Worm (Caenorhabditis elegans) whole organism, L2 larva: ENCODE results near the gene ctsa-4.1.

Experiments
- C34F6.9 ChIP-seq: fragments of 150-350 bp; optimal IDR thresholded peaks from 2 replicates; lab custom pipeline; 2014; ENCODE audit warnings: missing biosample characterization, missing genetic modification characterization
- F13H6.1 ChIP-seq: sonication (generic microtip); optimal IDR thresholded peaks from 2 replicates; lab custom pipeline; 2016; ENCODE audit warnings: missing genetic modification characterization, missing compliant biosample characterization
- R02D3.7 ChIP-seq: fragments of 150-350 bp; optimal IDR thresholded peaks from 2 replicates; lab custom pipeline; 2014; ENCODE audit warnings: missing biosample characterization, missing genetic modification characterization
- Y55F3AM.14 ChIP-seq: fragments of 200-800 bp; sonication (Bioruptor generic); optimal IDR thresholded peaks from 2 replicates; lab custom pipeline; 2018; ENCODE audit warnings: mild to moderate bottlenecking, missing genetic modification characterization, missing compliant biosample characterization
- ZK546.5 ChIP-seq: sonication (generic microtip); optimal IDR thresholded peaks from 2 replicates; lab custom pipeline; 2017; ENCODE audit warnings: missing biosample characterization, missing genetic modification characterization
- alr-1 ChIP-seq: fragments of 150-350 bp; optimal IDR thresholded peaks from 2 replicates; lab custom pipeline; 2014; ENCODE audit warnings: missing biosample characterization, missing genetic modification characterization
- aly-2 ChIP-seq: fragments of 150-350 bp; optimal IDR thresholded peaks from 2 replicates; lab custom pipeline; 2014; ENCODE audit warnings: missing biosample characterization, missing genetic modification characterization
- ama-1 ChIP-seq: fragments of 150-350 bp; optimal IDR thresholded peaks from 2 replicates; lab custom pipeline; 2018; ENCODE audit warnings: inconsistent platforms
- blmp-1 ChIP-seq: sonication (generic microtip); optimal IDR thresholded peaks from 2 replicates; lab custom pipeline; 2017; ENCODE audit warnings: missing genetic modification characterization, mild to moderate bottlenecking, missing compliant biosample characterization, antibody characterized with exemption, moderate library complexity; ENCODE audit not compliant: insufficient read depth
- ceh-16 ChIP-seq: fragments of 150-350 bp; optimal IDR thresholded peaks from 2 replicates; lab custom pipeline; 2014; ENCODE audit warnings: missing biosample characterization, missing genetic modification characterization
- ceh-82 ChIP-seq: fragments of 150-350 bp; optimal IDR thresholded peaks from 2 replicates; lab custom pipeline; 2014; ENCODE audit warnings: missing biosample characterization, missing genetic modification characterization
- crh-2 ChIP-seq: sonication (generic microtip); optimal IDR thresholded peaks from 2 replicates; lab custom pipeline; 2017; ENCODE audit warnings: missing biosample characterization, missing genetic modification characterization
- dmd-4 ChIP-seq: sonication (generic microtip); optimal IDR thresholded peaks from 2 replicates; lab custom pipeline; 2017; ENCODE audit warnings: missing biosample characterization, missing genetic modification characterization
- egl-27 ChIP-seq: sonication (generic microtip); optimal IDR thresholded peaks from 3 replicates; lab custom pipeline; 2017; ENCODE audit warnings: missing biosample characterization, missing genetic modification reagents, missing genetic modification characterization
- elt-1 ChIP-seq: fragments of 150-350 bp; optimal IDR thresholded peaks from 2 replicates; lab custom pipeline; 2014; ENCODE audit warnings: missing biosample characterization, missing genetic modification characterization
- elt-3 ChIP-seq: sonication (generic microtip); optimal IDR thresholded peaks from 2 replicates; lab custom pipeline; 2017; ENCODE audit warnings: missing biosample characterization, missing genetic modification characterization
- fos-1 ChIP-seq: fragments of 150-350 bp; optimal IDR thresholded peaks from 2 replicates; lab custom pipeline; 2014; ENCODE audit warnings: missing biosample characterization, missing genetic modification characterization
- gmeb-1 ChIP-seq: fragments of 150-350 bp; optimal IDR thresholded peaks from 2 replicates; lab custom pipeline; 2014; ENCODE audit warnings: missing biosample characterization, missing genetic modification characterization
- lin-11 ChIP-seq: fragments of 150-350 bp; sonication (generic microtip); optimal IDR thresholded peaks from 2 replicates; lab custom pipeline; 2014; ENCODE audit warnings: missing biosample characterization, missing genetic modification characterization, inconsistent platforms, mixed read lengths
- lin-13 ChIP-seq: fragments of 150-350 bp; optimal IDR thresholded peaks from 2 replicates; lab custom pipeline; 2014; ENCODE audit warnings: missing biosample characterization, missing genetic modification reagents, missing genetic modification characterization
- lin-39 ChIP-seq: fragments of 150-350 bp; optimal IDR thresholded peaks from 2 replicates; lab custom pipeline; 2014; ENCODE audit warnings: missing biosample characterization, missing genetic modification reagents, missing genetic modification characterization
- lsy-2 ChIP-seq, 2 experiments: fragments of 150-350 bp in 1 of 2; sonication (generic microtip) in 1 of 2; optimal IDR thresholded peaks; 2 replicates each; lab custom pipeline; 2014 to 2017; ENCODE audit warnings: missing biosample characterization in 2 of 2, missing genetic modification characterization in 2 of 2
- mab-5 ChIP-seq: fragments of 150-350 bp; optimal IDR thresholded peaks from 2 replicates; lab custom pipeline; 2014; ENCODE audit warnings: missing biosample characterization, missing genetic modification characterization
- mbf-1 ChIP-seq: sonication (generic microtip); optimal IDR thresholded peaks from 2 replicates; lab custom pipeline; 2017; ENCODE audit warnings: missing biosample characterization, missing genetic modification characterization
- mdl-1 ChIP-seq, 2 experiments: fragments of 150-350 bp in 1 of 2; sonication (generic microtip) in 1 of 2; optimal IDR thresholded peaks; 2 replicates each; lab custom pipeline; 2017; ENCODE audit warnings: missing biosample characterization in 2 of 2, missing genetic modification characterization in 2 of 2
- nhr-10 ChIP-seq: sonication (generic microtip); optimal IDR thresholded peaks from 2 replicates; lab custom pipeline; 2017; ENCODE audit warnings: missing biosample characterization, missing genetic modification characterization
- nhr-11 ChIP-seq: fragments of 150-350 bp; optimal IDR thresholded peaks from 2 replicates; lab custom pipeline; 2014; ENCODE audit warnings: missing biosample characterization, missing genetic modification characterization
- nhr-12 ChIP-seq: fragments of 150-350 bp; optimal IDR thresholded peaks from 2 replicates; lab custom pipeline; 2014; ENCODE audit warnings: missing biosample characterization, missing genetic modification characterization
- nhr-129 ChIP-seq: fragments of 150-350 bp; optimal IDR thresholded peaks from 2 replicates; lab custom pipeline; 2014; ENCODE audit warnings: missing biosample characterization, missing genetic modification characterization
- nhr-21 ChIP-seq: fragments of 150-350 bp; optimal IDR thresholded peaks from 2 replicates; lab custom pipeline; 2014; ENCODE audit warnings: missing biosample characterization, missing genetic modification characterization
- nhr-23 ChIP-seq: fragments of 150-350 bp; optimal IDR thresholded peaks from 2 replicates; lab custom pipeline; 2014; ENCODE audit warnings: missing biosample characterization, missing genetic modification reagents, missing genetic modification characterization
- nhr-237 ChIP-seq: fragments of 150-350 bp; optimal IDR thresholded peaks from 2 replicates; lab custom pipeline; 2014; ENCODE audit warnings: missing biosample characterization, missing genetic modification characterization
- nhr-25 ChIP-seq: fragments of 150-350 bp; sonication (generic microtip); optimal IDR thresholded peaks from 3 replicates; lab custom pipeline; 2014; ENCODE audit warnings: missing biosample characterization, missing genetic modification characterization
- nhr-6 ChIP-seq: fragments of 150-350 bp; optimal IDR thresholded peaks from 2 replicates; lab custom pipeline; 2014; ENCODE audit warnings: missing biosample characterization, missing genetic modification characterization
- nhr-77 ChIP-seq: fragments of 150-350 bp; optimal IDR thresholded peaks from 2 replicates; lab custom pipeline; 2014; ENCODE audit warnings: missing biosample characterization, missing genetic modification characterization
- sem-4 ChIP-seq: fragments of 150-350 bp; optimal IDR thresholded peaks from 2 replicates; lab custom pipeline; 2014; ENCODE audit warnings: missing biosample characterization, missing genetic modification reagents, missing genetic modification characterization
- skn-1 ChIP-seq: sonication (generic microtip); optimal IDR thresholded peaks from 2 replicates; lab custom pipeline; 2017; ENCODE audit warnings: missing biosample characterization, missing genetic modification characterization
- sma-3 ChIP-seq: sonication (generic microtip); optimal IDR thresholded peaks from 2 replicates; lab custom pipeline; 2016; ENCODE audit warnings: missing genetic modification reagents, missing genetic modification characterization, missing compliant biosample characterization
- sma-9 ChIP-seq, 2 experiments: fragments of 150-350 bp in 1 of 2; sonication (generic microtip) in 1 of 2; optimal IDR thresholded peaks; 2 replicates each; lab custom pipeline; 2014 to 2016; ENCODE audit warnings: missing genetic modification characterization in 2 of 2, mild to moderate bottlenecking in 1 of 2, missing biosample characterization in 1 of 2, missing compliant biosample characterization in 1 of 2, missing genetic modification reagents in 1 of 2, moderate library complexity in 1 of 2
- snpc-4 ChIP-seq: fragments of 150-350 bp; optimal IDR thresholded peaks from 2 replicates; lab custom pipeline; 2014; ENCODE audit warnings: missing biosample characterization, missing genetic modification characterization
- unc-39 ChIP-seq: fragments of 150-350 bp; optimal IDR thresholded peaks from 2 replicates; lab custom pipeline; 2014; ENCODE audit warnings: missing biosample characterization, missing genetic modification characterization
- unc-55 ChIP-seq: fragments of 150-350 bp; sonication (generic microtip); optimal IDR thresholded peaks from 3 replicates; lab custom pipeline; 2014; ENCODE audit warnings: missing biosample characterization, missing genetic modification reagents, missing genetic modification characterization
- unc-62 ChIP-seq: fragments of 150-350 bp; optimal IDR thresholded peaks from 2 replicates; lab custom pipeline; 2014; ENCODE audit warnings: missing biosample characterization, missing genetic modification reagents, missing genetic modification characterization
- zag-1 ChIP-seq: fragments of 150-350 bp; optimal IDR thresholded peaks from 2 replicates; lab custom pipeline; 2014; ENCODE audit warnings: missing biosample characterization, missing genetic modification characterization
- ztf-1 ChIP-seq: fragments of 200-800 bp; sonication (Bioruptor generic); conservative IDR thresholded peaks from 2 replicates; pipeline ENCODE4 v1.3.6; 2022; ENCODE audit warnings: missing genetic modification characterization, missing compliant biosample characterization
- ztf-11 ChIP-seq: sonication (generic microtip); optimal IDR thresholded peaks from 2 replicates; lab custom pipeline; 2017; ENCODE audit warnings: missing biosample characterization, missing genetic modification characterization
- ztf-4 ChIP-seq: fragments of 150-350 bp; optimal IDR thresholded peaks from 2 replicates; lab custom pipeline; 2014; ENCODE audit warnings: missing biosample characterization, missing genetic modification characterization

ctsa-4.1 gene

ce11 chrII:6324086-6324485 lies 42.7 kb upstream of the ctsa-4.1 start, which contains the start of gene sma-6:
TSS of gene sma-6 (plus strand) at chrII:6324484.
- no peak for TF ChIP-seq nhr-25 (tag; lab: Kevin White, UChicago)
- no peak for TF ChIP-seq lin-11 (tag; lab: Kevin White, UChicago)
- no peak for TF ChIP-seq ama-1
- no peak for TF ChIP-seq mbf-1 (tag; lab: Kevin White, UChicago)
- TF ChIP-seq sma-3 (GFP tag; lab: Kevin White, UChicago), result peak; percentile 50
- no peak for TF ChIP-seq ceh-82
- no peak for TF ChIP-seq gmeb-1 (tag; lab: Kevin White, UChicago)
- no peak for TF ChIP-seq unc-39 (tag; lab: Kevin White, UChicago)
- TF ChIP-seq skn-1 (tag; lab: Kevin White, UChicago), result no peak
- TF ChIP-seq nhr-12, result no peak
- no peak for TF ChIP-seq nhr-23 (tag; lab: Kevin White, UChicago)
- no peak for TF ChIP-seq nhr-10
- TF ChIP-seq fos-1 (tag; lab: Kevin White, UChicago), result peak; percentile 32
- no peak for TF ChIP-seq sma-9 (GFP tag; optimal IDR thresholded peaks at IDR 0.05; lab: Kevin White, UChicago)
- TF ChIP-seq sma-9 (tag; optimal IDR thresholded peaks at IDR 0.05; lab: Kevin White, UChicago), result no peak
- no peak for TF ChIP-seq nhr-6
- no peak for TF ChIP-seq alr-1 (tag; lab: Kevin White, UChicago)
- TF ChIP-seq, all 48 proteins: peak for 2

DNA sequence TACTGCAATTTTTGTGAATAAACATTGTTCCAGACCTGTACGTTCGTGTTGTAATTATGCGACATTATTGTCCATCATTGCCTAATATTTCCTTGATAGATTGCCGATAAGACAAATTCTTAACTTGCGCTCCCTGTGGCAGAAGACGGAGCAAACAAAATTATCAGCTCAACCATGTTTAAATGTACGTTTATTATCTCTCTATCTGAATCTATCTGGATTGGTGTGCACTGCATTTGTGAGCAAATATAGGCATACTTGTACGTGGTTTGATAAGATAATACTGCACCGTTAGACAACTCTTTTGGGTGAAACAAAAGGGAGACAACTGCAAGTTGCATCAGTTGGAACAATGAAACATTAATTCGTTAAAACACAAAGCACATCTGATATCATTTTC lies 39.5 kb upstream of the ctsa-4.1 start:
- TF ChIP-seq ztf-1 (GFP tag; lab: Robert Waterston, UW) (no peak), alr-1 (tag; lab: Kevin White, UChicago) (no peak), ZK546.5 (tag; lab: Kevin White, UChicago) (no peak), sma-3 (GFP tag; lab: Kevin White, UChicago) (peak; percentile 5), lin-39 (tag; lab: Kevin White, UChicago) (no peak), ceh-16 (tag; lab: Kevin White, UChicago) (no peak), ama-1 (no peak), ztf-11 (tag; lab: Kevin White, UChicago) (no peak), nhr-25 (tag; lab: Kevin White, UChicago) (no peak), lin-11 (tag; lab: Kevin White, UChicago) (no peak), ztf-4 (no peak), mbf-1 (tag; lab: Kevin White, UChicago) (no peak), mdl-1 (tag; optimal IDR thresholded peaks at IDR 0.05; lab: Kevin White, UChicago) (no peak), F13H6.1 (tag; lab: Kevin White, UChicago) (peak; percentile 57), elt-1 (tag; lab: Kevin White, UChicago) (no peak), unc-39 (tag; lab: Kevin White, UChicago) (no peak), unc-55 (no peak), nhr-129 (tag; lab: Kevin White, UChicago) (no peak), mab-5 (tag; lab: Kevin White, UChicago) (no peak), unc-62 (GFP tag; lab: Kevin White, UChicago) (no peak), nhr-21 (tag; lab: Kevin White, UChicago) (no peak), nhr-77 (tag; lab: Kevin White, UChicago) (no peak), skn-1 (tag; lab: Kevin White, UChicago) (no peak), C34F6.9 (tag; lab: Kevin White, UChicago) (no peak), fos-1 (tag; lab: Kevin White, UChicago) (peak; percentile 91), nhr-6 (no peak), Y55F3AM.14 (GFP tag; lab: Kevin White, UChicago) (no peak), nhr-10 (no peak), nhr-12 (no peak), dmd-4 (no peak), elt-3 (tag; lab: Kevin White, UChicago) (no peak), nhr-23 (tag; lab: Kevin White, UChicago) (no peak), crh-2 (peak; percentile 70), blmp-1 (tag; lab: Kevin White, UChicago) (no peak), snpc-4 (tag; lab: Kevin White, UChicago) (no peak), lsy-2 (tag; optimal IDR thresholded peaks at IDR 0.05; lab: Kevin White, UChicago) (no peak), sma-9 (GFP tag; optimal IDR thresholded peaks at IDR 0.05; lab: Kevin White, UChicago) (peak; percentile 67), sma-9 (tag; optimal IDR thresholded peaks at IDR 0.05; lab: Kevin White, UChicago) (no peak), gmeb-1 (tag; lab: Kevin White, UChicago) (peak; percentile 24), ceh-82 (no peak), lin-13 (GFP tag; lab: Kevin White, UChicago) (no peak), nhr-237 (no peak), zag-1 (tag; lab: Kevin White, UChicago) (no peak), aly-2 (tag; lab: Kevin White, UChicago) (no peak), egl-27 (tag; lab: Kevin White, UChicago) (no peak), R02D3.7 (tag; lab: Kevin White, UChicago) (no peak), nhr-11 (tag; lab: Kevin White, UChicago) (no peak), sem-4 (no peak)
